Worm (Caenorhabditis elegans): Measurements from ENCODE around the gene grl-29.

The grl-29 gene

DNA sequence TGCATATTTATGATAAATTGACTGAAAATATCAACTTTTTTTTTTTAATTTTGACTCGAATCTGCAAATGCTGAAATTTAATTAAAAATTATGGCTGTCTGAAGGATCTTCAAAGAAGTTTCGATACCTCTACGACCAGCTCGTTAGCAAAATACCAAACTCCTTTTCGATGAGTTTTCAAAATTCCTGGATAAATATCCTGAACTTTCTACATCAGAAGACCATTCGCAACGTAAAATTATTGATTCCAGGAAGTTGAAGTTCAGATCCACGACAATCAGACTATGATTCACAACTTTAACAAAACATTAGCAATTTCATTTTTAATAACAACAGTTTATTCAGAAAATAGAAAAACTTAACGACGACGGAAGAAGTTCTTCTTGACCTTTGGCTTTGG, 30.0 kb upstream of the grl-29 start (continued):
- peak; percentile 29; the same call in 1 of the 2 replicates for TF ChIP-seq mcd-1 (GFP tag; IDR thresholded peaks at IDR 0.05)
- TF ChIP-seq lsy-27 (tag; optimal IDR thresholded peaks at IDR 0.05; ENCODE audit: borderline replicate concordance, insufficient read depth) = no peak
- no peak for TF ChIP-seq K11D2.4 (GFP tag; IDR thresholded peaks at IDR 0.05)
- TF ChIP-seq egl-18 (GFP tag; IDR thresholded peaks at IDR 0.05) = no peak
- TF ChIP-seq efl-1 (GFP tag; optimal IDR thresholded peaks at IDR 0.05) = peak; percentile 52
- TF ChIP-seq T07F8.4 (tag; optimal IDR thresholded peaks at IDR 0.05) = no peak
- no peak for TF ChIP-seq ceh-27 (GFP tag; optimal IDR thresholded peaks at IDR 0.05)
- TF ChIP-seq K12H6.12 (tag; optimal IDR thresholded peaks at IDR 0.05) = no peak
- TF ChIP-seq sea-2 (GFP tag; IDR thresholded peaks at IDR 0.05) = no peak
- TF ChIP-seq gei-17 (GFP tag; optimal IDR thresholded peaks at IDR 0.05) = no peak
- peak; percentile 84 for TF ChIP-seq madf-6 (GFP tag; IDR thresholded peaks at IDR 0.05)
- no peak for TF ChIP-seq T26A5.8 (tag; optimal IDR thresholded peaks at IDR 0.05)
- TF ChIP-seq lin-54 (GFP tag; optimal IDR thresholded peaks at IDR 0.05) = peak; percentile 54
- no peak for TF ChIP-seq ceh-58 (GFP tag; IDR thresholded peaks at IDR 0.05)
- TF ChIP-seq somi-1 (GFP tag; optimal IDR thresholded peaks at IDR 0.05) = no peak
- TF ChIP-seq F23B12.7 (tag; optimal IDR thresholded peaks at IDR 0.05; ENCODE audit: insufficient read depth) = no peak
- no peak for TF ChIP-seq F55B11.4 (tag; optimal IDR thresholded peaks at IDR 0.05; ENCODE audit: borderline replicate concordance, insufficient read depth)
- no peak for TF ChIP-seq let-526 (GFP tag; IDR thresholded peaks at IDR 0.05)
- TF ChIP-seq F33H1.4 (GFP tag; IDR thresholded peaks at IDR 0.05) = peak; percentile 54; the same call in 1 of the 2 replicates
- no peak for TF ChIP-seq akir-1 (GFP tag; optimal IDR thresholded peaks at IDR 0.05)
- no peak for TF ChIP-seq Y53F4B.3 (GFP tag; IDR thresholded peaks at IDR 0.05)
- TF ChIP-seq snpc-1.1 (tag; optimal IDR thresholded peaks at IDR 0.05; ENCODE audit: insufficient read depth) = peak; percentile 80
- TF ChIP-seq rcor-1 (GFP tag; IDR thresholded peaks at IDR 0.05) = peak; percentile 68
- no peak for TF ChIP-seq nhr-179 (tag; optimal IDR thresholded peaks at IDR 0.05)
- no peak for TF ChIP-seq ztf-22 (GFP tag; optimal IDR thresholded peaks at IDR 0.05)
- TF ChIP-seq cebp-2 (GFP tag; IDR thresholded peaks at IDR 0.05) = 0 out of 2 replicates have a peak, but pooled peaks have one; percentile 52
- peak; percentile 73 for TF ChIP-seq hsf-1 (GFP tag; IDR thresholded peaks at IDR 0.05)
- peak; percentile 19 for TF ChIP-seq B0261.1 (tag; optimal IDR thresholded peaks at IDR 0.05)
- no peak for TF ChIP-seq die-1 (tag; optimal IDR thresholded peaks at IDR 0.05)
- no peak for TF ChIP-seq madf-3 (GFP tag; IDR thresholded peaks at IDR 0.05)
- TF ChIP-seq F22D6.2 (tag; optimal IDR thresholded peaks at IDR 0.05) = no peak
- TF ChIP-seq ztf-28 (GFP tag; IDR thresholded peaks at IDR 0.05) = no peak
- peak; percentile 38 for TF ChIP-seq atf-7 (tag; optimal IDR thresholded peaks at IDR 0.05)
- no peak for TF ChIP-seq nhr-90 (tag; optimal IDR thresholded peaks at IDR 0.05)
- TF ChIP-seq madf-10 (tag; optimal IDR thresholded peaks at IDR 0.05) = no peak
- no peak for TF ChIP-seq dox-1 (GFP tag; IDR thresholded peaks at IDR 0.05)
- TF ChIP-seq aptf-3 (GFP tag; IDR thresholded peaks at IDR 0.05) = peak; percentile 81
- TF ChIP-seq chd-7 (tag; optimal IDR thresholded peaks at IDR 0.05) = no peak
- TF ChIP-seq pha-4 (tag; optimal IDR thresholded peaks at IDR 0.05) = no peak
- peak; percentile 5 for TF ChIP-seq ztf-18 (tag; optimal IDR thresholded peaks at IDR 0.05)
- no peak for TF ChIP-seq repo-1 (tag; optimal IDR thresholded peaks at IDR 0.05)
- no peak for TF ChIP-seq ztf-3 (GFP tag; optimal IDR thresholded peaks at IDR 0.05)
- TF ChIP-seq ets-4 (GFP tag; optimal IDR thresholded peaks at IDR 0.05) = no peak
- TF ChIP-seq egl-44 (GFP tag; IDR thresholded peaks at IDR 0.05) = no peak
- no peak for TF ChIP-seq ceh-91 (GFP tag; IDR thresholded peaks at IDR 0.05)
- no peak for TF ChIP-seq F10E7.11 (tag; optimal IDR thresholded peaks at IDR 0.05)
- TF ChIP-seq lin-40 (tag; optimal IDR thresholded peaks at IDR 0.05) = no peak
- peak; percentile 93 for TF ChIP-seq B0336.3 (GFP tag; IDR thresholded peaks at IDR 0.05)
- peak; percentile 9 for TF ChIP-seq F52B5.7 (tag; optimal IDR thresholded peaks at IDR 0.05)
- no peak for TF ChIP-seq ccch-3 (GFP tag; optimal IDR thresholded peaks at IDR 0.05)

Data from whole organism, young adult.